Fruit fly (Drosophila melanogaster): ENCODE data around the gene CG11122.

Gene CG11122

DNA sequence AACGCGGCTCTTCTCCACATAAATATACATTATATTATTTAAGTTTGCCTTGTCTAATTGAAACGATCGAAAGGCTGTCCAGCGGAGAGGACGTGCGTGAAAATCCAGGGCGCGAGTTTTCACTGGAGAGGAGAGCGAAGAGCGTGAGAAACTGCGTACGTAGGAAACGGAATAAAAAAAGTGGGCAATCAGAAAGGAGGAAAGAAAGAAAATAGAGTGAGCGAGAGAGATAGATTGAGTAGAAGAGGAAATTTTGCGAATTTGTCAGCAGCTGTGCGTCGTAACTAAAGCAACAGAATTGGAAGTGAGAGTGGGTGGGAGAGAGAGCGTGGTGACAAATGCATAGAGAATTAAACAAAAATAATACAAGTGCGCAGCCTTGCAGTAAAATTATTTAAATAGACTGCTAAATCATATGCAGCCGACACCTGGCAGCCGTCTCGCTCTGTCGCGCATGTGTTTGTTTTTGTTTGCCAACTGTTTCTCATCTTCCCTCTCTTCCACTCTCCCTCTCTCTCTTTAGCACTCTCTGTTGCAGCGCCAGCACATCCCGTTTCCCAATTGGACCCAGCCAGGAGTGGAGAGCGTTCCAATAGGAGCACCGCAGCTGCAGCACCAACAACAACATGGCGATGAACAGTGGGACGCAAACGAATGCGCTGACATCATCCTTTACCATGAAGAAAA lies 30.1 kb upstream of the CG11122 start (continued):
- no peak for TF ChIP-seq CG4730 (GFP tag; IDR thresholded peaks at IDR 0.05)
- no peak for TF ChIP-seq HLH3B (GFP tag; IDR thresholded peaks at IDR 0.05)
- no peak for TF ChIP-seq dimm (GFP tag; IDR thresholded peaks at IDR 0.05)
- no peak for TF ChIP-seq Ravus (GFP tag; IDR thresholded peaks at IDR 0.05)
- TF ChIP-seq sqz (GFP tag; optimal IDR thresholded peaks at IDR 0.05) = peak; percentile 43
- TF ChIP-seq yki (optimal IDR thresholded peaks at IDR 0.05) = peak; percentile 43
- no peak for TF ChIP-seq Gug (GFP tag; IDR thresholded peaks at IDR 0.05)
- no peak for TF ChIP-seq CG30431 (GFP tag; optimal IDR thresholded peaks at IDR 0.05)
- no peak for TF ChIP-seq pnt (GFP tag; optimal IDR thresholded peaks at IDR 0.05)
- TF ChIP-seq gro (GFP tag; optimal IDR thresholded peaks at IDR 0.05) = no peak
- no peak for TF ChIP-seq gcm (GFP tag; optimal IDR thresholded peaks at IDR 0.05)
- no peak for TF ChIP-seq tio (GFP tag; optimal IDR thresholded peaks at IDR 0.05)
- TF ChIP-seq p53 (GFP tag; optimal IDR thresholded peaks at IDR 0.05) = no peak
- TF ChIP-seq CG11093 (GFP tag; IDR thresholded peaks at IDR 0.05) = no peak
- TF ChIP-seq eve (GFP tag; optimal IDR thresholded peaks at IDR 0.05) = no peak
- TF ChIP-seq crp (GFP tag; optimal IDR thresholded peaks at IDR 0.05) = no peak
- no peak for TF ChIP-seq CG31224 (GFP tag; IDR thresholded peaks at IDR 0.05)
- no peak for TF ChIP-seq CG18764 (GFP tag; optimal IDR thresholded peaks at IDR 0.05)
- peak; percentile 69; the same call in 1 of the 4 replicates for TF ChIP-seq chinmo (GFP tag; IDR thresholded peaks at IDR 0.05; ENCODE audit: partially characterized antibody)
- TF ChIP-seq klu (GFP tag; IDR thresholded peaks at IDR 0.05) = no peak
- TF ChIP-seq CG8359 (GFP tag; optimal IDR thresholded peaks at IDR 0.05; ENCODE audit: borderline replicate concordance) = no peak
- no peak for TF ChIP-seq org-1 (GFP tag; optimal IDR thresholded peaks at IDR 0.05)
- peak; percentile 86 for TF ChIP-seq psq (GFP tag; optimal IDR thresholded peaks at IDR 0.05)
- no peak for TF ChIP-seq Fer3 (tag; optimal IDR thresholded peaks at IDR 0.05)
- TF ChIP-seq CG13624 (GFP tag; optimal IDR thresholded peaks at IDR 0.05) = no peak
- peak; percentile 85 for TF ChIP-seq CG1832 (GFP tag; optimal IDR thresholded peaks at IDR 0.05)
- no peak for TF ChIP-seq ab (GFP tag; optimal IDR thresholded peaks at IDR 0.05)
- no peak for TF ChIP-seq Adf1 (GFP tag; IDR thresholded peaks at IDR 0.05)
- TF ChIP-seq CG1024 (GFP tag; IDR thresholded peaks at IDR 0.05) = no peak
- TF ChIP-seq fu2 (GFP tag; optimal IDR thresholded peaks at IDR 0.05) = no peak
- TF ChIP-seq H2.0 (GFP tag; IDR thresholded peaks at IDR 0.05) = no peak
- no peak for TF ChIP-seq Opbp (GFP tag; IDR thresholded peaks at IDR 0.05; ENCODE audit: partially characterized antibody)
- TF ChIP-seq fru (optimal IDR thresholded peaks at IDR 0.05) = no peak
- no peak for TF ChIP-seq tin (GFP tag; optimal IDR thresholded peaks at IDR 0.05)
- no peak for TF ChIP-seq CG6683 (GFP tag; optimal IDR thresholded peaks at IDR 0.05)
- TF ChIP-seq scrt (GFP tag; optimal IDR thresholded peaks at IDR 0.05) = no peak
- no peak for TF ChIP-seq CG10209 (GFP tag; optimal IDR thresholded peaks at IDR 0.05)
- no peak for TF ChIP-seq zf30C (GFP tag; optimal IDR thresholded peaks at IDR 0.05)
- TF ChIP-seq Lim3 (GFP tag; IDR thresholded peaks at IDR 0.05) = no peak
- no peak for TF ChIP-seq dmrt99B (tag; optimal IDR thresholded peaks at IDR 0.05)
- peak; percentile 91 for TF ChIP-seq CG4360 (GFP tag; IDR thresholded peaks at IDR 0.05)
- no peak for TF ChIP-seq HmgD (GFP tag; optimal IDR thresholded peaks at IDR 0.05)
- no peak for TF ChIP-seq CG7786 (GFP tag; optimal IDR thresholded peaks at IDR 0.05)
- TF ChIP-seq Hr78 (GFP tag; optimal IDR thresholded peaks at IDR 0.05) = no peak
- no peak for TF ChIP-seq odd (GFP tag; optimal IDR thresholded peaks at IDR 0.05)
- no peak for TF ChIP-seq CG7963 (GFP tag; IDR thresholded peaks at IDR 0.05; ENCODE audit: partially characterized antibody)
- no peak for TF ChIP-seq sens-2 (GFP tag; IDR thresholded peaks at IDR 0.05)
- no peak for TF ChIP-seq CG12236 (GFP tag; optimal IDR thresholded peaks at IDR 0.05)
- peak; percentile 88 for TF ChIP-seq CG4707 (GFP tag; optimal IDR thresholded peaks at IDR 0.05)
- TF ChIP-seq CTCF (GFP tag; optimal IDR thresholded peaks at IDR 0.05) = no peak
- no peak for TF ChIP-seq Sry-β (GFP tag; optimal IDR thresholded peaks at IDR 0.05)

Data from whole organism, embryonic.